Fruit fly (Drosophila melanogaster): ENCODE results near the gene Rassf.

dm6 chr3R:23156865-23157515 lies 39.3 kb upstream of the Rassf start:
- TF ChIP-seq EcR (GFP tag; optimal IDR thresholded peaks at IDR 0.05) (peak; percentile 98), CG17806 (tag; optimal IDR thresholded peaks at IDR 0.05) (no peak)

Data from whole organism, pupa.